Fruit fly (Drosophila melanogaster) whole organism, embryonic: Measurements from ENCODE around the gene Spase25.

ENCODE experiments used
- Abd-B ChIP-seq: fragments of 200-800 bp; sonication (Bioruptor generic); optimal IDR thresholded peaks from 2 replicates; lab custom pipeline; 2018; ENCODE audit warnings: missing biosample characterization, mild to moderate bottlenecking, missing genetic modification characterization, moderate library complexity
- CG10209 ChIP-seq: fragments of 200-800 bp; sonication (Bioruptor generic); optimal IDR thresholded peaks from 3 replicates; lab custom pipeline; 2017; ENCODE audit warnings: missing biosample characterization, mild to moderate bottlenecking, missing genetic modification characterization, missing genetic modification reagents
- CG10462 ChIP-seq: fragments of 200-800 bp; sonication (Bioruptor generic); optimal IDR thresholded peaks from 2 replicates; lab custom pipeline; 2016; ENCODE audit warnings: missing biosample characterization, missing genetic modification characterization
- CG11085 ChIP-seq: fragments of 200-800 bp; sonication (Bioruptor generic); IDR thresholded peaks from 2 replicates; pipeline ENCODE4 v1.3.6; 2022; ENCODE audit warnings: missing biosample characterization, missing genetic modification characterization
- CG11504 ChIP-seq: fragments of 200-800 bp; sonication (Bioruptor generic); optimal IDR thresholded peaks from 3 replicates; lab custom pipeline; 2019; ENCODE audit warnings: missing biosample characterization, mild to moderate bottlenecking, missing genetic modification characterization, moderate library complexity
- CG11695 ChIP-seq: fragments of 200-800 bp; sonication (Bioruptor generic); IDR thresholded peaks from 3 replicates; pipeline ENCODE4 v1.3.6; 2022; ENCODE audit warnings: missing biosample characterization, missing genetic modification characterization
- CG12659 ChIP-seq: fragments of 200-800 bp; sonication (Bioruptor generic); optimal IDR thresholded peaks from 3 replicates; lab custom pipeline; 2017; ENCODE audit warnings: mild to moderate bottlenecking, missing biosample characterization, missing genetic modification reagents, missing genetic modification characterization
- CG13123 ChIP-seq: fragments of 200-800 bp; sonication (Bioruptor generic); optimal IDR thresholded peaks from 2 replicates; lab custom pipeline; 2016; ENCODE audit warnings: missing biosample characterization, missing genetic modification characterization
- CG14965 ChIP-seq: fragments of 200-800 bp; sonication (Bioruptor generic); optimal IDR thresholded peaks from 2 replicates; lab custom pipeline; 2016; ENCODE audit warnings: missing biosample characterization, missing genetic modification characterization, borderline replicate concordance
- CG31388 ChIP-seq: fragments of 200-800 bp; sonication (Bioruptor generic); optimal IDR thresholded peaks from 2 replicates; lab custom pipeline; 2016; ENCODE audit warnings: missing biosample characterization, missing genetic modification characterization
- CG34376 ChIP-seq: fragments of 200-800 bp; sonication (Bioruptor generic); optimal IDR thresholded peaks from 2 replicates; lab custom pipeline; 2018; ENCODE audit warnings: missing biosample characterization, mild to moderate bottlenecking, missing genetic modification characterization
- CG34422 ChIP-seq: fragments of 200-800 bp; sonication (Bioruptor generic); IDR thresholded peaks from 3 replicates; pipeline ENCODE4 v1.3.6; 2022; ENCODE audit warnings: missing biosample characterization, missing genetic modification characterization
- CG4820 ChIP-seq: fragments of 200-800 bp; sonication (Bioruptor generic); optimal IDR thresholded peaks from 3 replicates; lab custom pipeline; 2016; ENCODE audit warnings: missing biosample characterization, missing genetic modification characterization
- CG5245 ChIP-seq: fragments of 200-800 bp; sonication (Bioruptor generic); optimal IDR thresholded peaks from 3 replicates; lab custom pipeline; 2016; ENCODE audit warnings: missing biosample characterization, missing genetic modification characterization
- CG7786 ChIP-seq: fragments of 200-800 bp; sonication (Bioruptor generic); optimal IDR thresholded peaks from 2 replicates; lab custom pipeline; 2016; ENCODE audit warnings: missing biosample characterization, missing genetic modification characterization
- CG9932 ChIP-seq: fragments of 200-800 bp; sonication (Bioruptor generic); IDR thresholded peaks from 2 replicates; pipeline ENCODE4 v1.3.6; 2022; ENCODE audit warnings: missing biosample characterization, missing genetic modification characterization
- CkIIα-i1 ChIP-seq: fragments of 200-800 bp; sonication (Bioruptor generic); IDR thresholded peaks from 2 replicates; pipeline ENCODE4 v1.3.6; 2022; ENCODE audit warnings: missing biosample characterization, missing genetic modification characterization
- CoRest ChIP-seq: fragments of 200-800 bp; sonication (Bioruptor generic); optimal IDR thresholded peaks from 3 replicates; lab custom pipeline; 2018; ENCODE audit warnings: missing biosample characterization, mild to moderate bottlenecking, missing genetic modification characterization, moderate library complexity
- Dp ChIP-seq: fragments of 200-800 bp; sonication (Bioruptor generic); optimal IDR thresholded peaks from 2 replicates; lab custom pipeline; 2018; ENCODE audit warnings: missing biosample characterization, mild to moderate bottlenecking, missing genetic modification characterization, moderate library complexity
- Gsc ChIP-seq: fragments of 200-800 bp; sonication (Bioruptor generic); IDR thresholded peaks from 2 replicates; pipeline ENCODE4 v1.3.6; 2022; ENCODE audit warnings: missing biosample characterization, missing genetic modification characterization
- HLH4C ChIP-seq: fragments of 200-800 bp; sonication (Bioruptor generic); IDR thresholded peaks from 3 replicates; pipeline ENCODE4 v1.3.6; 2022; ENCODE audit warnings: missing biosample characterization, missing genetic modification characterization; ENCODE audit not compliant: partially characterized antibody
- HLH54F ChIP-seq: fragments of 200-800 bp; sonication (Bioruptor generic); optimal IDR thresholded peaks from 3 replicates; lab custom pipeline; 2016; ENCODE audit warnings: missing biosample characterization, missing genetic modification characterization
- Kr ChIP-seq: fragments of 200-800 bp; sonication (Bioruptor generic); optimal IDR thresholded peaks from 2 replicates; lab custom pipeline; 2017; ENCODE audit warnings: missing biosample characterization, mild to moderate bottlenecking, missing genetic modification characterization
- MBD-R2 ChIP-seq: fragments of 200-800 bp; sonication (Bioruptor generic); IDR thresholded peaks from 2 replicates; pipeline ENCODE4 v1.3.6; 2022; ENCODE audit warnings: missing biosample characterization, missing genetic modification characterization
- Nf-YB ChIP-seq: fragments of 200-800 bp; sonication (Bioruptor generic); optimal IDR thresholded peaks from 3 replicates; lab custom pipeline; 2019; ENCODE audit warnings: missing biosample characterization, mild to moderate bottlenecking, missing genetic modification characterization, moderate library complexity
- Optix ChIP-seq: fragments of 200-800 bp; sonication (Bioruptor generic); IDR thresholded peaks from 3 replicates; pipeline ENCODE4 v1.3.6; 2022; ENCODE audit warnings: missing biosample characterization, missing genetic modification characterization
- Ptx1 ChIP-seq: fragments of 200-800 bp; sonication (Bioruptor generic); IDR thresholded peaks from 2 replicates; pipeline ENCODE4 v1.3.6; 2022; ENCODE audit warnings: missing biosample characterization, missing genetic modification characterization
- Ssrp ChIP-seq: fragments of 200-800 bp; sonication (Bioruptor generic); optimal IDR thresholded peaks from 2 replicates; lab custom pipeline; 2018; ENCODE audit warnings: missing biosample characterization, mild to moderate bottlenecking, missing genetic modification characterization, moderate library complexity
- Xbp1 ChIP-seq: fragments of 200-800 bp; sonication (Bioruptor generic); optimal IDR thresholded peaks from 3 replicates; lab custom pipeline; 2016; ENCODE audit warnings: missing biosample characterization, mild to moderate bottlenecking, missing genetic modification characterization
- YL-1 ChIP-seq: fragments of 200-800 bp; sonication (Bioruptor generic); optimal IDR thresholded peaks from 3 replicates; lab custom pipeline; 2017; ENCODE audit warnings: missing biosample characterization, mild to moderate bottlenecking, missing genetic modification characterization
- ab ChIP-seq: fragments of 200-800 bp; sonication (Bioruptor generic); optimal IDR thresholded peaks from 2 replicates; lab custom pipeline; 2016; ENCODE audit warnings: missing biosample characterization, missing genetic modification characterization
- ara ChIP-seq: fragments of 200-800 bp; sonication (Bioruptor generic); IDR thresholded peaks from 2 replicates; pipeline ENCODE4 v1.3.6; 2022; ENCODE audit warnings: missing biosample characterization, missing genetic modification characterization
- bigmax ChIP-seq: fragments of 200-800 bp; sonication (Bioruptor generic); optimal IDR thresholded peaks from 2 replicates; lab custom pipeline; 2018; ENCODE audit warnings: missing biosample characterization, mild to moderate bottlenecking, missing genetic modification characterization
- bsh ChIP-seq, 2 experiments: fragments of 200-800 bp; sonication (Bioruptor generic); optimal IDR thresholded peaks; 2 replicates each; lab custom pipeline; 2017 to 2018; ENCODE audit warnings: mild to moderate bottlenecking in 2 of 2, missing biosample characterization in 2 of 2, missing genetic modification characterization in 2 of 2, moderate library complexity in 1 of 2
- ci ChIP-seq: fragments of 200-800 bp; sonication (Bioruptor generic); IDR thresholded peaks from 3 replicates; pipeline ENCODE4 v1.3.6; 2022; ENCODE audit warnings: missing biosample characterization, missing genetic modification characterization
- dmrt11E ChIP-seq: fragments of 200-800 bp; sonication (Bioruptor generic); optimal IDR thresholded peaks from 3 replicates; lab custom pipeline; 2018; ENCODE audit warnings: missing biosample characterization, mild to moderate bottlenecking, missing genetic modification characterization, moderate library complexity
- dmrt99B ChIP-seq: fragments of 200-800 bp; sonication (Bioruptor generic); optimal IDR thresholded peaks from 2 replicates; lab custom pipeline; 2018; ENCODE audit warnings: missing biosample characterization, mild to moderate bottlenecking, missing genetic modification characterization, moderate library complexity
- en ChIP-seq: fragments of 200-800 bp; sonication (Bioruptor generic); optimal IDR thresholded peaks from 2 replicates; lab custom pipeline; 2016; ENCODE audit warnings: missing biosample characterization, missing genetic modification characterization
- gsb-n ChIP-seq: fragments of 200-800 bp; sonication (Bioruptor generic); optimal IDR thresholded peaks from 3 replicates; lab custom pipeline; 2018; ENCODE audit warnings: missing biosample characterization, mild to moderate bottlenecking, missing genetic modification characterization
- hkb ChIP-seq, 2 experiments: fragments of 200-800 bp in 1 of 2; fragments of >200 bp in 1 of 2; sonication (Bioruptor generic) in 1 of 2; IDR thresholded peaks in 1 of 2; optimal IDR thresholded peaks in 1 of 2; 2 replicates each; pipeline versions ENCODE4 v1.3.6 to Lab custom; 2017 to 2022; ENCODE audit warnings: missing biosample characterization in 1 of 2, missing genetic modification characterization in 1 of 2
- lov ChIP-seq, 2 experiments: fragments of 200-800 bp in 1 of 2; fragments of >200 bp in 1 of 2; sonication (Bioruptor generic) in 1 of 2; IDR thresholded peaks in 1 of 2; optimal IDR thresholded peaks in 1 of 2; 2 replicates in 1 of 2; 3 replicates in 1 of 2; pipeline versions ENCODE4 v1.3.6 to Lab custom; 2017 to 2022; ENCODE audit warnings: missing biosample characterization in 1 of 2, missing genetic modification characterization in 1 of 2
- onecut ChIP-seq: fragments of 200-800 bp; sonication (Bioruptor generic); IDR thresholded peaks from 2 replicates; pipeline ENCODE4 v1.3.6; 2022; ENCODE audit warnings: missing biosample characterization, missing genetic modification characterization
- org-1 ChIP-seq: fragments of 200-800 bp; sonication (Bioruptor generic); optimal IDR thresholded peaks from 2 replicates; lab custom pipeline; 2017; ENCODE audit warnings: missing biosample characterization, missing genetic modification characterization
- pb ChIP-seq: fragments of 200-800 bp; sonication (Bioruptor generic); optimal IDR thresholded peaks from 3 replicates; lab custom pipeline; 2016; ENCODE audit warnings: missing biosample characterization, missing genetic modification characterization
- sens-2 ChIP-seq: fragments of 200-800 bp; sonication (Bioruptor generic); IDR thresholded peaks from 2 replicates; pipeline ENCODE4 v1.3.6; 2022; ENCODE audit warnings: missing biosample characterization, missing genetic modification characterization
- tll ChIP-seq, 2 experiments: fragments of 200-800 bp in 1 of 2; fragments of >200 bp in 1 of 2; sonication (Bioruptor generic) in 1 of 2; optimal IDR thresholded peaks; 2 replicates each; lab custom pipeline; 2017 to 2019; ENCODE audit warnings: missing biosample characterization in 2 of 2, missing genetic modification characterization in 2 of 2, mild to moderate bottlenecking in 1 of 2, moderate library complexity in 1 of 2
- ttk ChIP-seq: fragments of 200-800 bp; sonication (Bioruptor generic); IDR thresholded peaks from 2 replicates; pipeline ENCODE4 v2.1.2; 2022; ENCODE audit warnings: missing biosample characterization, missing genetic modification characterization
- vvl ChIP-seq: fragments of 200-800 bp; sonication (Bioruptor generic); IDR thresholded peaks from 2 replicates; pipeline ENCODE4 v1.3.6; 2022; ENCODE audit warnings: missing biosample characterization, missing genetic modification characterization

Gene Spase25

dm6 chrX:11528026-11528702 is 43.1 kb downstream of the Spase25 start (continued):
- TF ChIP-seq CG10462 (GFP tag; lab: Kevin White, UChicago): peak; percentile 58
- no peak for TF ChIP-seq CG14965
- no peak for TF ChIP-seq tll (GFP tag; optimal IDR thresholded peaks at IDR 0.05; lab: Kevin White, UChicago)
- TF ChIP-seq HLH54F (GFP tag; lab: Kevin White, UChicago): no peak
- peak; percentile 48 for TF ChIP-seq Kr (GFP tag; lab: Kevin White, UChicago)
- TF ChIP-seq dmrt99B (tag; lab: Kevin White, UChicago): peak; percentile 86
- peak; percentile 86 for TF ChIP-seq CoRest (tag; lab: Kevin White, UChicago)
- no peak for TF ChIP-seq bigmax (GFP tag; lab: Kevin White, UChicago)
- TF ChIP-seq CG13123 (GFP tag; lab: Kevin White, UChicago): peak; percentile 59
- peak; percentile 42 for TF ChIP-seq CG31388 (GFP tag; lab: Kevin White, UChicago)
- TF ChIP-seq vvl (GFP tag; lab: Robert Waterston, UW): peak; percentile 84
- no peak for TF ChIP-seq HLH4C (GFP tag; lab: Robert Waterston, UW)
- no peak for TF ChIP-seq pb (GFP tag; lab: Kevin White, UChicago)
- peak; percentile 85 for TF ChIP-seq CG11504
- TF ChIP-seq onecut (GFP tag; lab: Robert Waterston, UW): peak; percentile 78
- no peak for TF ChIP-seq YL-1 (GFP tag; lab: Kevin White, UChicago)
- peak; percentile 72 for TF ChIP-seq CG10209 (GFP tag; lab: Kevin White, UChicago)
- peak; percentile 73 for TF ChIP-seq sens-2 (GFP tag; lab: Robert Waterston, UW)
- TF ChIP-seq CG34376 (GFP tag; lab: Kevin White, UChicago): no peak
- peak; percentile 85 for TF ChIP-seq Ssrp
- TF ChIP-seq Gsc (GFP tag; lab: Robert Waterston, UW): no peak; the same call in 1 of the 2 replicates
- no peak for TF ChIP-seq en (GFP tag; lab: Kevin White, UChicago)
- peak; percentile 88 for TF ChIP-seq CG11695
- TF ChIP-seq Nf-YB (GFP tag; lab: Kevin White, UChicago): peak; percentile 61
- peak; percentile 89 for TF ChIP-seq gsb-n (tag; lab: Kevin White, UChicago)
- TF ChIP-seq lov (optimal IDR thresholded peaks at IDR 0.05; lab: Kevin White, UChicago): no peak
- peak; percentile 89 for TF ChIP-seq lov (GFP tag; IDR thresholded peaks at IDR 0.05; lab: Robert Waterston, UW)
- TF ChIP-seq ab: no peak
- TF ChIP-seq MBD-R2 (GFP tag; lab: Robert Waterston, UW): no peak
- TF ChIP-seq hkb (optimal IDR thresholded peaks at IDR 0.05; lab: Kevin White, UChicago): no peak
- TF ChIP-seq hkb (GFP tag; IDR thresholded peaks at IDR 0.05; lab: Robert Waterston, UW): peak; percentile 79
- TF ChIP-seq ttk (GFP tag; lab: Robert Waterston, UW): peak; percentile 56; the same call in 1 of the 2 replicates
- peak; percentile 71 for TF ChIP-seq Xbp1 (GFP tag; lab: Kevin White, UChicago)
- TF ChIP-seq CkIIα-i1 (GFP tag; lab: Robert Waterston, UW): no peak
- peak; percentile 56 for TF ChIP-seq CG11085 (GFP tag; lab: Robert Waterston, UW)
- TF ChIP-seq bsh (GFP tag; optimal IDR thresholded peaks at IDR 0.05; lab: Kevin White, UChicago): peak; percentile 24 to 95
- peak; percentile 82 for TF ChIP-seq Abd-B (GFP tag; lab: Kevin White, UChicago)
- TF ChIP-seq dmrt11E (tag; lab: Kevin White, UChicago): peak; percentile 92
- TF ChIP-seq CG5245 (GFP tag; lab: Kevin White, UChicago): peak; percentile 59
- peak; percentile 38 for TF ChIP-seq org-1 (GFP tag; lab: Kevin White, UChicago)
- peak; percentile 66 for TF ChIP-seq Ptx1
- TF ChIP-seq CG12659 (GFP tag; lab: Kevin White, UChicago): peak; percentile 57
- TF ChIP-seq ci (GFP tag; lab: Robert Waterston, UW): peak; percentile 94
- no peak for TF ChIP-seq CG9932 (GFP tag; lab: Robert Waterston, UW)
- TF ChIP-seq Optix (GFP tag; lab: Robert Waterston, UW): peak; percentile 67; the same call in 2 of the 3 replicates
- no peak for TF ChIP-seq CG7786 (GFP tag; lab: Kevin White, UChicago)
- peak; percentile 90 for TF ChIP-seq ara (GFP tag; lab: Robert Waterston, UW)
- peak; percentile 79 for TF ChIP-seq CG4820 (GFP tag; lab: Kevin White, UChicago)
- TF ChIP-seq CG34422: no peak; the same call in 2 of the 3 replicates
- no peak for TF ChIP-seq Dp (GFP tag; lab: Kevin White, UChicago)
